Worm (Caenorhabditis elegans) whole organism, early embryonic: Measurements from ENCODE around the gene Y11D7A.19.

Experiments used
- B0310.2 ChIP-seq: sonication (generic microtip); optimal IDR thresholded peaks from 2 replicates; lab custom pipeline; 2016; ENCODE audit warnings: mild to moderate bottlenecking, missing genetic modification characterization, missing compliant biosample characterization
- F13C5.2 ChIP-seq: sonication (generic microtip); optimal IDR thresholded peaks from 2 replicates; lab custom pipeline; 2017; ENCODE audit warnings: mild to moderate bottlenecking, missing genetic modification characterization, inconsistent platforms, missing compliant biosample characterization
- aly-1 ChIP-seq: sonication (generic microtip); optimal IDR thresholded peaks from 2 replicates; lab custom pipeline; 2016; ENCODE audit warnings: missing genetic modification characterization, missing compliant biosample characterization
- ama-1 ChIP-seq: fragments of 150-350 bp; optimal IDR thresholded peaks from 2 replicates; lab custom pipeline; 2014
- ceh-13 ChIP-seq: fragments of 200-800 bp; sonication (Bioruptor generic); optimal IDR thresholded peaks from 2 replicates; lab custom pipeline; 2018; ENCODE audit warnings: mild to moderate bottlenecking, missing genetic modification characterization, missing compliant biosample characterization
- ceh-36 ChIP-seq: sonication (generic microtip); optimal IDR thresholded peaks from 2 replicates; lab custom pipeline; 2016; ENCODE audit warnings: missing genetic modification characterization, inconsistent platforms, missing compliant biosample characterization
- ets-7 ChIP-seq: sonication (generic microtip); optimal IDR thresholded peaks from 2 replicates; lab custom pipeline; 2016; ENCODE audit warnings: missing genotype, missing genetic modification characterization, missing compliant biosample characterization
- flt-1 ChIP-seq: fragments of 200-800 bp; sonication (Bioruptor generic); IDR thresholded peaks from 2 replicates; pipeline ENCODE4 v1.3.6; 2022; ENCODE audit warnings: missing genetic modification characterization, missing compliant biosample characterization
- hmbx-1 ChIP-seq: sonication (generic microtip); optimal IDR thresholded peaks from 2 replicates; lab custom pipeline; 2016; ENCODE audit warnings: mild to moderate bottlenecking, missing genetic modification characterization, missing compliant biosample characterization
- hmg-4 ChIP-seq: fragments of 200-800 bp; sonication (Bioruptor generic); optimal IDR thresholded peaks from 2 replicates; lab custom pipeline; 2018; ENCODE audit warnings: mild to moderate bottlenecking, missing genetic modification characterization, missing compliant biosample characterization
- hnd-1 ChIP-seq: sonication (generic microtip); optimal IDR thresholded peaks from 2 replicates; lab custom pipeline; 2016; ENCODE audit warnings: missing genetic modification characterization, missing compliant biosample characterization
- pes-1 ChIP-seq: fragments of 200-800 bp; sonication (Bioruptor generic); IDR thresholded peaks from 2 replicates; pipeline ENCODE4 v1.3.6; 2022; ENCODE audit warnings: missing genetic modification reagents, missing genetic modification characterization, missing compliant biosample characterization
- scrt-1 ChIP-seq: fragments of 200-800 bp; sonication (Bioruptor generic); IDR thresholded peaks from 2 replicates; pipeline ENCODE4 v1.3.6; 2022; ENCODE audit warnings: missing genetic modification characterization, missing compliant biosample characterization
- sea-1 ChIP-seq: fragments of 200-800 bp; sonication (Bioruptor generic); conservative IDR thresholded peaks from 2 replicates; pipeline ENCODE4 v1.3.6; 2022; ENCODE audit warnings: missing genetic modification characterization, missing compliant biosample characterization
- tbx-11 ChIP-seq: fragments of 200-800 bp; sonication (Bioruptor generic); IDR thresholded peaks from 2 replicates; pipeline ENCODE4 v1.3.6; 2022; ENCODE audit warnings: missing genetic modification characterization, missing compliant biosample characterization
- tbx-37 ChIP-seq: fragments of 200-800 bp; sonication (Bioruptor generic); conservative IDR thresholded peaks from 2 replicates; pipeline ENCODE4 v1.3.6; 2022; ENCODE audit warnings: missing genetic modification reagents, missing genetic modification characterization, missing compliant biosample characterization
- tra-4 ChIP-seq: sonication (generic microtip); optimal IDR thresholded peaks from 2 replicates; lab custom pipeline; 2017; ENCODE audit warnings: missing genetic modification characterization, missing compliant biosample characterization

Y11D7A.19 gene

DNA sequence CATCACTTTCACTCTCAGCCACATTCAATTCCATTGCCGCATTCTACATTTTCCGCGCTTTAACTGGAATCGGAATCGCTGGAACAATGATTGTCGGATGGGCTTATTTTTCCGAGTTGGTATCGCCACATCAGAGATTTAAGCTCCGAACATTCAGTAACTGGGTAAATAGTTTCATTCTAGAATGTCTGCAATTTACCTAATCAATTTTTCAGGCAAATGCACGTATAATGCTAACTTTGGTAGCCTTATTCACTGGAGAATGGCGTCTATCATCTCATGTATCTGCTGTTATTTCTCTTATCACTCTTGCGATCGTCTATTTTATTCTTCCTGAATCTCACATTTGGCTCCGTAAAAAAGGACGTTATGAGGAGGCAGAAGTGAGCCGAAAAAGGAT is 47.9 kb downstream of the Y11D7A.19 start:
- no peak for TF ChIP-seq hmbx-1
- TF ChIP-seq B0310.2 (tag; lab: Kevin White, UChicago) = no peak
- no peak for TF ChIP-seq ceh-36 (tag; lab: Kevin White, UChicago)
- no peak for TF ChIP-seq ets-7 (tag; lab: Kevin White, UChicago)
- no peak for TF ChIP-seq aly-1 (tag; lab: Kevin White, UChicago)
- no peak for TF ChIP-seq scrt-1 (GFP tag; lab: Robert Waterston, UW)
- TF ChIP-seq tbx-11 (GFP tag; lab: Robert Waterston, UW) = no peak
- TF ChIP-seq hmg-4 (GFP tag; lab: Kevin White, UChicago) = no peak
- no peak for TF ChIP-seq flt-1 (GFP tag; lab: Robert Waterston, UW)
- TF ChIP-seq sea-1 (GFP tag; lab: Robert Waterston, UW) = no peak
- TF ChIP-seq ama-1 = no peak
- no peak for TF ChIP-seq F13C5.2 (tag; lab: Kevin White, UChicago)

DNA sequence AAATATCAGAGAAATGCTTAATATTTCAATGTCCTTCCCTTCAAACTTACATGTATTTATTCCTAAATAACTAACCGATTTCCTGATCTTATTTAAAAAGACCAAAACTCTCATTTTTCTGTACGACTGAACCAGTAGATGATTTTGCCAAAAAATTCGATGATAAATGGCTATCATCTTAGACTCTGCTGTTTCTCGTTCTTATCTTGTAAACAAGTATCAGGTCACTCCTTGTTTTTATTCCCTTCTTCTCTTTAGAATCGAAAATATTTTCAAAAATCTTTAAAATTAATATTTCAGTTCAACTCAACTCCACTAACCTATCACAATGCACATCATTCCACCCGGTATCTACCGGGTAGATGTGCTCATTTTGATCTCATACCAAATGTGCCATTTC is 48.9 kb downstream of the Y11D7A.19 start, which contains the start of gene C46C2.2:
C46C2.2 (plus strand) TSS at position 301 of the 400 bp plus-strand sequence.
- TF ChIP-seq hnd-1 (tag; lab: Kevin White, UChicago) (no peak), B0310.2 (tag; lab: Kevin White, UChicago) (no peak), ceh-36 (tag; lab: Kevin White, UChicago) (no peak), ceh-13 (GFP tag; lab: Kevin White, UChicago) (no peak), hmbx-1 (no peak), pes-1 (GFP tag; lab: Robert Waterston, UW) (no peak), tbx-37 (GFP tag; lab: Robert Waterston, UW) (no peak), ama-1 (no peak), aly-1 (tag; lab: Kevin White, UChicago) (no peak), flt-1 (GFP tag; lab: Robert Waterston, UW) (no peak), sea-1 (GFP tag; lab: Robert Waterston, UW) (no peak), tra-4 (tag; lab: Kevin White, UChicago) (no peak)

DNA sequence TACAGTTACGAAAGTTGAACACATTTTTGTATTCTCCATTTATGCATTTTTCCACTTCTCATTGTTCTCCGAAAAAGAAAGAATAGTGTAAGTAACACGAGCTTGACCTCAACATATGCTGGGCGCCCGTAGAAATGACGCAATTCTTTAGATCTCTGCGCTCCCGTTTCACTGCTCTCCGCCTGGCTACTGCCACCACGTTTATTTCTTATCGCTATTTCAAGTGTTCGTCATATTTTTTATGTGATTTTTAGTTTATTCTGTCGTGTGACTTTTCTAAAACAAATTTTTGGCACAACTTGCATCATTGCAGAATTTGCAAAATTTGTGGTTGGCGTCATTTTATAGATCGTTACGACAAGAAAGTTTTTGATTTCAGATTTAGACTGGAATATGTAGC is 49.4 kb downstream of the Y11D7A.19 start:
- no peak for TF ChIP-seq tbx-11 (GFP tag; lab: Robert Waterston, UW)

DNA sequence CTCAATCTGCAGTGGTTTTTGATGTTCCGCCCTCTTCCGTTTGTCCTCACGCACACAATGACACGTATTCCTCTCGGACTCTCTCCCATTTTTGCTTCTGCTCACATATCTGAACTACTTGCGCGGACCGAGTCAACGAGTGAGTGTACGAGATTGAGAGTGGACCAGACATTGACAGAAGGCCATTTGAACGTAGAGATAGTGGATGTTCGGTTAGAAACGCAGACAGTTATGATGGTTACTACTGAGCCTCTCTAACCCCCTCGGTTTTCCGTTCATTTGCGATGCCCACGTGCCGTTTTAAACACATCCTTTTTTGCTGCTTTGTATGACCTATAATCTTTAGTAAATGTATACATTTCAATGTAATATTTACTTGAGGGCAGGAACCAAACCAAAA is 49.9 kb downstream of the Y11D7A.19 start:
- peak; percentile 56 for TF ChIP-seq hmg-4 (GFP tag; lab: Kevin White, UChicago)
- no peak for TF ChIP-seq tra-4 (tag; lab: Kevin White, UChicago)
- no peak for TF ChIP-seq F13C5.2 (tag; lab: Kevin White, UChicago)
- no peak for TF ChIP-seq flt-1 (GFP tag; lab: Robert Waterston, UW)
- TF ChIP-seq ets-7 (tag; lab: Kevin White, UChicago) = peak; percentile 11

DNA sequence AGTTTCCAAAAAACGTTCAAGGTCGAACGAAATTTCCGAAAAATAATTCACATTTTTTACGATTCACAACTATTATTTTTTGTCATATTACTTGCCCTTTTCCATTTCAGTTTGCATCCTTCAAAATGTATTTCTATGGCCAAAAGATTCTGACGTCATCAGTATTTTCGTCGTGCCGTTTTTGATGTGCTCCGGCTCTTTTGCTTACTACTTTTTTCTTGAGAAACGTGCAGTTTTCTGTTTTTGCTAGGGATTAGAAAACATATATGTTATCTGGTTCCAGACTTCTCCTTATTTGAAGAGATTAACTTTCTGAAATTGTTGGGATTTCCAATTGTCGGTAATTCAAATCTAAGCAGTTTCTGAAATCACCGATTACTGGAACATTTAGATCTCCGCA is 50.5 kb downstream of the Y11D7A.19 start:
- TF ChIP-seq sea-1 (GFP tag; lab: Robert Waterston, UW) = no peak
- no peak for TF ChIP-seq flt-1 (GFP tag; lab: Robert Waterston, UW)
- no peak for TF ChIP-seq hmbx-1
- TF ChIP-seq F13C5.2 (tag; lab: Kevin White, UChicago) = no peak
- TF ChIP-seq ceh-13 (GFP tag; lab: Kevin White, UChicago) = no peak
- TF ChIP-seq hnd-1 (tag; lab: Kevin White, UChicago) = no peak
- TF ChIP-seq ama-1 = no peak
- no peak for TF ChIP-seq ceh-36 (tag; lab: Kevin White, UChicago)
- no peak for TF ChIP-seq scrt-1 (GFP tag; lab: Robert Waterston, UW)
- TF ChIP-seq pes-1 (GFP tag; lab: Robert Waterston, UW) = no peak
- no peak for TF ChIP-seq tbx-11 (GFP tag; lab: Robert Waterston, UW)
- TF ChIP-seq tbx-37 (GFP tag; lab: Robert Waterston, UW) = no peak
- TF ChIP-seq ets-7 (tag; lab: Kevin White, UChicago) = no peak
